Fruit fly (Drosophila melanogaster): ENCODE measurements around the gene Eph.

DNA sequence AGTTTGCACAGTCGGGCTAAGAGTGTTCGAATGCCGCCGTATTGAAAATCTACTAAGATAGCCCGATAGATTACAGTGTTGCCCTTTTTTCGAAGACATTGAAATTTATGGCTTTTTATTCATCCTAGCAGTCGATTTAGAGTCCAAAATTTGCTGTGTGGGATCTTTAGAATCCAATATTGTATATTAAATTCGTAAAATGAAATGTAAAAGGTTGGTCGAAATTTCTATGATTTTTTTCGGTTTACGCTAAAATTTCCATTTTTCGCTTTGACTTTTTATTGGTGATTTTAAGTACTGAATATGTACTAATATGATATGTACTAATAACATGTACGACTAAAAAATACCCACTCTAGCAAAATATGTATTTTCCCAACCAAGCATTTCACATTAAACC is 43.2 kb upstream of the Eph start:
- no peak for TF ChIP-seq Hr39 (GFP tag; optimal IDR thresholded peaks at IDR 0.05)
- no peak for TF ChIP-seq CG8319 (GFP tag; optimal IDR thresholded peaks at IDR 0.05)
- TF ChIP-seq CG8632 (GFP tag; optimal IDR thresholded peaks at IDR 0.05), result no peak
- no peak for TF ChIP-seq Sox102F (GFP tag; optimal IDR thresholded peaks at IDR 0.05)
- TF ChIP-seq CG1621 (tag; optimal IDR thresholded peaks at IDR 0.05), result no peak
- no peak for TF ChIP-seq OdsH (GFP tag; optimal IDR thresholded peaks at IDR 0.05)
- TF ChIP-seq Met (GFP tag; optimal IDR thresholded peaks at IDR 0.05), result no peak
- TF ChIP-seq Blimp-1 (GFP tag; optimal IDR thresholded peaks at IDR 0.05), result no peak
- no peak for TF ChIP-seq dac (GFP tag; optimal IDR thresholded peaks at IDR 0.05)
- no peak for TF ChIP-seq ss (GFP tag; optimal IDR thresholded peaks at IDR 0.05)
- no peak for TF ChIP-seq CG8119 (GFP tag; IDR thresholded peaks at IDR 0.05)
- no peak for TF ChIP-seq topi (GFP tag; optimal IDR thresholded peaks at IDR 0.05)
- no peak for TF ChIP-seq CG16779 (tag; optimal IDR thresholded peaks at IDR 0.05)
